Worm (Caenorhabditis elegans) whole organism, young adult: Measurements from ENCODE around the gene pro-1.
"Not testable (repeated sequence)": the region's sequence is repeated elsewhere in the genome, so short reads cannot be mapped to it uniquely, and the experiment has no call there.

Source experiments
- B0261.1 ChIP-seq: sonication (generic microtip); optimal IDR thresholded peaks from 2 replicates; lab custom pipeline; 2016; ENCODE audit warnings: mild to moderate bottlenecking, missing genetic modification characterization, moderate library complexity, missing compliant biosample characterization
- D2030.7 ChIP-seq: fragments of 200-800 bp; sonication (Bioruptor generic); IDR thresholded peaks from 2 replicates; pipeline ENCODE4 v1.3.6; 2022; ENCODE audit warnings: missing genetic modification reagents, missing genetic modification characterization, missing compliant biosample characterization
- F33H1.4 ChIP-seq: fragments of 200-800 bp; sonication (Bioruptor generic); IDR thresholded peaks from 2 replicates; pipeline ENCODE4 v1.3.6; 2022; ENCODE audit warnings: missing genetic modification reagents, missing genetic modification characterization, missing compliant biosample characterization
- F37B4.10 ChIP-seq: fragments of 200-800 bp; sonication (Bioruptor generic); IDR thresholded peaks from 2 replicates; pipeline ENCODE4 v1.3.6; 2022; ENCODE audit warnings: missing genetic modification characterization, missing compliant biosample characterization
- F52B5.7 ChIP-seq: sonication (generic microtip); optimal IDR thresholded peaks from 2 replicates; lab custom pipeline; 2016; ENCODE audit warnings: mild to moderate bottlenecking, missing genetic modification characterization, missing compliant biosample characterization
- F55B11.4 ChIP-seq: sonication (generic microtip); optimal IDR thresholded peaks from 2 replicates; lab custom pipeline; 2016; ENCODE audit warnings: missing compliant biosample characterization, missing genetic modification characterization, borderline replicate concordance; ENCODE audit not compliant: insufficient read depth
- K11D2.4 ChIP-seq: fragments of 200-800 bp; sonication (Bioruptor generic); IDR thresholded peaks from 2 replicates; pipeline ENCODE4 v1.3.6; 2022; ENCODE audit warnings: missing genetic modification reagents, missing genetic modification characterization, missing compliant biosample characterization
- K12H6.12 ChIP-seq: fragments of 200-800 bp; sonication (Bioruptor generic); optimal IDR thresholded peaks from 2 replicates; lab custom pipeline; 2018; ENCODE audit warnings: mild to moderate bottlenecking, missing genetic modification characterization, missing compliant biosample characterization
- Y79H2A.3 ChIP-seq: fragments of 200-800 bp; sonication (Bioruptor generic); conservative IDR thresholded peaks from 2 replicates; pipeline ENCODE4 v1.3.6; 2022; ENCODE audit warnings: missing genetic modification reagents, missing genetic modification characterization, missing compliant biosample characterization
- aptf-2 ChIP-seq: fragments of 200-800 bp; sonication (Bioruptor generic); conservative IDR thresholded peaks from 2 replicates; pipeline ENCODE4 v1.3.6; 2022; ENCODE audit warnings: missing genetic modification reagents, missing genetic modification characterization, missing compliant biosample characterization
- aptf-3 ChIP-seq: fragments of 200-800 bp; sonication (Bioruptor generic); IDR thresholded peaks from 2 replicates; pipeline ENCODE4 v1.3.6; 2022; ENCODE audit warnings: missing genetic modification characterization, missing compliant biosample characterization
- atf-7 ChIP-seq: sonication (generic microtip); optimal IDR thresholded peaks from 2 replicates; lab custom pipeline; 2017; ENCODE audit warnings: mild to moderate bottlenecking, missing genetic modification characterization, missing compliant biosample characterization
- ccch-3 ChIP-seq: fragments of 200-800 bp; sonication (Bioruptor generic); optimal IDR thresholded peaks from 2 replicates; lab custom pipeline; 2018; ENCODE audit warnings: mild to moderate bottlenecking, missing genetic modification characterization, missing compliant biosample characterization
- cebp-2 ChIP-seq: fragments of 200-800 bp; sonication (Bioruptor generic); IDR thresholded peaks from 2 replicates; pipeline ENCODE4 v1.3.6; 2022; ENCODE audit warnings: missing genetic modification characterization, missing compliant biosample characterization
- ceh-100 ChIP-seq: fragments of 200-800 bp; sonication (Bioruptor generic); IDR thresholded peaks from 2 replicates; pipeline ENCODE4 v1.3.6; 2022; ENCODE audit warnings: missing genetic modification reagents, missing genetic modification characterization, missing compliant biosample characterization
- ceh-40 ChIP-seq: fragments of 200-800 bp; sonication (Bioruptor generic); IDR thresholded peaks from 2 replicates; pipeline ENCODE4 v1.3.6; 2022; ENCODE audit warnings: missing genetic modification characterization, missing compliant biosample characterization
- ceh-79 ChIP-seq: sonication (generic microtip); optimal IDR thresholded peaks from 2 replicates; lab custom pipeline; 2017; ENCODE audit warnings: mild to moderate bottlenecking, missing genetic modification characterization, missing compliant biosample characterization
- ceh-91 ChIP-seq: fragments of 200-800 bp; sonication (Bioruptor generic); IDR thresholded peaks from 2 replicates; pipeline ENCODE4 v1.3.6; 2022; ENCODE audit warnings: missing genetic modification reagents, missing genetic modification characterization, missing compliant biosample characterization
- ets-4 ChIP-seq: fragments of 200-800 bp; sonication (Bioruptor generic); optimal IDR thresholded peaks from 2 replicates; lab custom pipeline; 2018; ENCODE audit warnings: mild to moderate bottlenecking, missing genetic modification characterization, missing compliant biosample characterization
- him-1 ChIP-seq: sonication (generic microtip); optimal IDR thresholded peaks from 2 replicates; lab custom pipeline; 2016; ENCODE audit warnings: missing genotype, missing genetic modification reagents, missing genetic modification characterization, missing compliant biosample characterization
- lag-1 ChIP-seq: fragments of 200-800 bp; sonication (Bioruptor generic); IDR thresholded peaks from 2 replicates; pipeline ENCODE4 v1.3.6; 2022; ENCODE audit warnings: missing genetic modification reagents, missing genetic modification characterization, missing compliant biosample characterization
- let-607 ChIP-seq, 2 experiments: fragments of 200-800 bp in 1 of 2; sonication (Bioruptor generic) in 1 of 2; sonication (generic microtip) in 1 of 2; optimal IDR thresholded peaks; 2 replicates each; lab custom pipeline; 2016 to 2018; ENCODE audit warnings: mild to moderate bottlenecking in 2 of 2, missing compliant biosample characterization in 2 of 2, missing genetic modification characterization in 2 of 2, moderate library complexity in 2 of 2, missing genotype in 1 of 2
- lin-40 ChIP-seq: sonication (generic microtip); optimal IDR thresholded peaks from 2 replicates; lab custom pipeline; 2016; ENCODE audit warnings: missing genetic modification characterization, mild to moderate bottlenecking, missing compliant biosample characterization, missing genotype, missing genetic modification reagents
- lir-1 ChIP-seq: fragments of 200-800 bp; sonication (Bioruptor generic); conservative IDR thresholded peaks from 2 replicates; pipeline ENCODE4 v1.3.6; 2022; ENCODE audit warnings: missing genetic modification reagents, missing genetic modification characterization, missing compliant biosample characterization
- lsl-1 ChIP-seq: fragments of 200-800 bp; sonication (Bioruptor generic); optimal IDR thresholded peaks from 2 replicates; lab custom pipeline; 2018; ENCODE audit warnings: mild to moderate bottlenecking, missing genetic modification characterization, moderate library complexity, missing compliant biosample characterization
- mel-28 ChIP-seq: sonication (generic microtip); optimal IDR thresholded peaks from 2 replicates; lab custom pipeline; 2016; ENCODE audit warnings: borderline replicate concordance, mild to moderate bottlenecking, missing genetic modification characterization, missing compliant biosample characterization
- nfya-2 ChIP-seq: fragments of 200-800 bp; sonication (Bioruptor generic); IDR thresholded peaks from 2 replicates; pipeline ENCODE4 v1.3.6; 2022; ENCODE audit warnings: missing genetic modification reagents, missing genetic modification characterization, missing compliant biosample characterization
- nhr-120 ChIP-seq: fragments of 200-800 bp; sonication (Bioruptor generic); IDR thresholded peaks from 2 replicates; pipeline ENCODE4 v1.3.6; 2022; ENCODE audit warnings: missing genetic modification characterization, missing compliant biosample characterization
- nhr-179 ChIP-seq: sonication (generic microtip); optimal IDR thresholded peaks from 2 replicates; lab custom pipeline; 2016; ENCODE audit warnings: mild to moderate bottlenecking, missing genetic modification characterization, missing compliant biosample characterization
- nhr-27 ChIP-seq: fragments of 200-800 bp; sonication (Bioruptor generic); optimal IDR thresholded peaks from 2 replicates; lab custom pipeline; 2018; ENCODE audit warnings: mild to moderate bottlenecking, missing genetic modification characterization, moderate library complexity, missing compliant biosample characterization
- repo-1 ChIP-seq: sonication (generic microtip); optimal IDR thresholded peaks from 2 replicates; lab custom pipeline; 2017; ENCODE audit warnings: mild to moderate bottlenecking, missing genetic modification characterization, missing compliant biosample characterization
- sea-2 ChIP-seq: fragments of 200-800 bp; sonication (Bioruptor generic); IDR thresholded peaks from 2 replicates; pipeline ENCODE4 v1.3.6; 2022; ENCODE audit warnings: missing genetic modification characterization, missing compliant biosample characterization
- zfh-2 ChIP-seq: fragments of 200-800 bp; sonication (Bioruptor generic); conservative IDR thresholded peaks from 2 replicates; pipeline ENCODE4 v1.3.6; 2022; ENCODE audit warnings: missing genetic modification reagents, missing genetic modification characterization, missing compliant biosample characterization
- ztf-18 ChIP-seq: sonication (generic microtip); optimal IDR thresholded peaks from 2 replicates; lab custom pipeline; 2016; ENCODE audit warnings: missing genotype, mild to moderate bottlenecking, missing genetic modification characterization, missing compliant biosample characterization
- ztf-22 ChIP-seq: fragments of 200-800 bp; sonication (Bioruptor generic); optimal IDR thresholded peaks from 2 replicates; lab custom pipeline; 2018; ENCODE audit warnings: mild to moderate bottlenecking, missing genetic modification characterization, moderate library complexity, missing compliant biosample characterization
- ztf-25 ChIP-seq: fragments of 200-800 bp; sonication (Bioruptor generic); IDR thresholded peaks from 2 replicates; pipeline ENCODE4 v1.3.6; 2022; ENCODE audit warnings: missing genetic modification reagents, missing genetic modification characterization, missing compliant biosample characterization
- ztf-3 ChIP-seq: fragments of 200-800 bp; sonication (Bioruptor generic); optimal IDR thresholded peaks from 2 replicates; lab custom pipeline; 2018; ENCODE audit warnings: mild to moderate bottlenecking, missing genetic modification characterization, missing compliant biosample characterization

The pro-1 gene

ce11 chrII:10495912-10496311 is 45.9 kb downstream of the pro-1 start, which contains the start of gene ZK666.12:
TSS of gene ZK666.12 (plus strand) at chrII:10496212.
- no peak for TF ChIP-seq nhr-179 (tag; lab: Kevin White, UChicago)

- TF ChIP-seq F52B5.7 (tag; lab: Kevin White, UChicago) (no peak), ceh-100 (GFP tag; lab: Robert Waterston, UW) (no peak), ccch-3 (GFP tag; lab: Kevin White, UChicago) (no peak), ceh-79 (tag; lab: Kevin White, UChicago) (no peak), repo-1 (tag; lab: Kevin White, UChicago) (no peak), ztf-18 (tag; lab: Kevin White, UChicago) (no peak), K12H6.12 (tag; lab: Kevin White, UChicago) (no peak), atf-7 (tag; lab: Kevin White, UChicago) (no peak), Y79H2A.3 (no peak), F55B11.4 (no peak), lag-1 (GFP tag; lab: Robert Waterston, UW) (no peak), aptf-3 (no peak), K11D2.4 (GFP tag; lab: Robert Waterston, UW) (no peak), ceh-40 (no peak), let-607 (tag; optimal IDR thresholded peaks at IDR 0.05; lab: Kevin White, UChicago) (no peak), mel-28 (tag; lab: Kevin White, UChicago) (no peak), nhr-27 (tag; lab: Kevin White, UChicago) (no peak)
- TF ChIP-seq, all 124 proteins: peak for 0
Observed at ce11 chrII:10494467-10494866, 47.3 kb downstream of the pro-1 start, which contains the start of gene ZK666.14. TSS of gene ZK666.14 (plus strand) at chrII:10494767.

ce11 chrII:10493034-10493433 is 48.8 kb downstream of the pro-1 start, which contains the start of gene ZK666.8:
TSS of gene ZK666.8 (minus strand) at chrII:10493134.
- not testable (repeated sequence) for TF ChIP-seq D2030.7 (GFP tag; lab: Robert Waterston, UW); nhr-120 (GFP tag; lab: Robert Waterston, UW); lir-1

ce11 chrII:10490329-10490728 is 51.5 kb downstream of the pro-1 start, which contains the start of gene clec-61:
TSS of gene clec-61 (minus strand) at chrII:10490537.
- no peak for TF ChIP-seq lin-40
- TF ChIP-seq ets-4: no peak
- no peak for TF ChIP-seq ztf-25 (GFP tag; lab: Robert Waterston, UW)
- TF ChIP-seq cebp-2 (GFP tag; lab: Robert Waterston, UW): no peak
- TF ChIP-seq him-1 (tag; lab: Kevin White, UChicago): no peak
- no peak for TF ChIP-seq let-607 (tag; optimal IDR thresholded peaks at IDR 0.05; lab: Kevin White, UChicago)
- TF ChIP-seq F33H1.4 (GFP tag; lab: Robert Waterston, UW): no peak
- TF ChIP-seq B0261.1 (tag; lab: Kevin White, UChicago): no peak
- no peak for TF ChIP-seq lsl-1 (GFP tag; lab: Kevin White, UChicago)
- no peak for TF ChIP-seq sea-2 (GFP tag; lab: Robert Waterston, UW)
- no peak for TF ChIP-seq ceh-91 (GFP tag; lab: Robert Waterston, UW)
- TF ChIP-seq ztf-3 (GFP tag; lab: Kevin White, UChicago): no peak
- TF ChIP-seq aptf-2 (GFP tag; lab: Robert Waterston, UW): no peak
- no peak for TF ChIP-seq ztf-22 (GFP tag; lab: Kevin White, UChicago)
- TF ChIP-seq F37B4.10: no peak
- TF ChIP-seq zfh-2: no peak
- TF ChIP-seq nfya-2 (GFP tag; lab: Robert Waterston, UW): no peak
